Worm (Caenorhabditis elegans): Measurements from ENCODE around the gene str-260.

str-260 gene

DNA sequence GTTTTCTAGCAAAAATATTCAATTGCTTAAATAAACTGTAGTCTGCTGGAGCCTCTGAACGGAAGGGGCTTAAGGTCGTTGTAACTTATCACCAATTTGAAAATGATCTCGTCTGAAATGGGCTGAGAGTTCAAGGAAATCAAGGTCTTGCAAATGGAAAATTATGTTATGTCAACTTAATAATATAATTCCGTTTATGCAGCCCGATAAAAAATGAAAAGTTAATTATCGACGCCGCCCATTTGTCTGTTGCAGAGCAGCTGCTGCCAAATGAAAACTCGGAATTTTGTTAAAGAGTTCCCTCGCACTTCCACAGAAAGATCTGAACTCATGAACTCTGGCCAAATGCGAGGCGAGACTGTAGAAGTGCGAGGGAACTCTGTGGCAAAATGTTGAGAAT, 14.1 kb downstream of the str-260 start, which contains the start of gene srbc-67:
Gene srbc-67 (minus strand): TSS at position 101 of the 400 bp plus-strand sequence.
- TF ChIP-seq blmp-1 (tag; optimal IDR thresholded peaks at IDR 0.05) (no peak), pha-4 (tag; optimal IDR thresholded peaks at IDR 0.05) (no peak), ces-1 (GFP tag; optimal IDR thresholded peaks at IDR 0.05) (no peak), cnd-1 (tag; optimal IDR thresholded peaks at IDR 0.05) (no peak), snpc-4 (tag; optimal IDR thresholded peaks at IDR 0.05) (no peak), sptf-1 (tag; optimal IDR thresholded peaks at IDR 0.05) (no peak), ceh-83 (GFP tag; optimal IDR thresholded peaks at IDR 0.05) (no peak), hlh-1 (tag; optimal IDR thresholded peaks at IDR 0.05) (no peak), ceh-43 (GFP tag; optimal IDR thresholded peaks at IDR 0.05) (no peak), mep-1 (tag; optimal IDR thresholded peaks at IDR 0.05) (no peak), nhr-12 (tag; optimal IDR thresholded peaks at IDR 0.05) (no peak), unc-39 (tag; optimal IDR thresholded peaks at IDR 0.05) (no peak), drap-1 (GFP tag; optimal IDR thresholded peaks at IDR 0.05) (no peak), unc-120 (tag; optimal IDR thresholded peaks at IDR 0.05; ENCODE audit: poor library complexity, severe bottlenecking) (no peak), elt-1 (tag; optimal IDR thresholded peaks at IDR 0.05; ENCODE audit: borderline replicate concordance, insufficient read depth) (no peak)

DNA sequence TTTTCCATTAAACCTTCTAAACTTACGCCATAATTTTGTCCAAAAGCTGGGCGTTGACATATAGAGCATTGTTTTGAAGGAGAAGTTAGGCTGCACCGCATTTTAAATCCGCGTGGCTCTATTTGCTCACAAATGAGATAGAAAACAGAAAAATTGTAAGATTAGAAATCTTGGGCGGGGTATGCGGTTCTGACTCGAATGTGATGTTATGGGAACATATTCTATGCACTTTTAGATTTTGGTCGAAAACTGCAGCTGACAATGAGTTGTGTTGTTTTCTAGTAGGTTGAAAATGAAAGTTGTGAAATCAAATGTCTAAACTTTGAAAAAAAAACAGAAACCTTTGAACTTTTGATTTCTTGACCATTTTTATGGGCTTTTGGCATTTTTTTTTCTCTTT, 16.4 kb downstream of the str-260 start, which contains the start of gene nhr-222:
Gene nhr-222 (minus strand): TSS at position 101 of the 400 bp plus-strand sequence.
- TF ChIP-seq ceh-39 (tag; optimal IDR thresholded peaks at IDR 0.05) = no peak
- TF ChIP-seq cnd-1 (tag; optimal IDR thresholded peaks at IDR 0.05) = no peak
- TF ChIP-seq mls-2 (tag; optimal IDR thresholded peaks at IDR 0.05) = no peak
- TF ChIP-seq lsy-2 (tag; optimal IDR thresholded peaks at IDR 0.05) = no peak
- TF ChIP-seq lin-13 (tag; optimal IDR thresholded peaks at IDR 0.05) = no peak
- TF ChIP-seq nhr-237 (tag; optimal IDR thresholded peaks at IDR 0.05) = no peak
- no peak for TF ChIP-seq zip-8 (tag; optimal IDR thresholded peaks at IDR 0.05)
- TF ChIP-seq ces-1 (GFP tag; optimal IDR thresholded peaks at IDR 0.05) = no peak
- no peak for TF ChIP-seq nhr-2 (tag; optimal IDR thresholded peaks at IDR 0.05)

DNA sequence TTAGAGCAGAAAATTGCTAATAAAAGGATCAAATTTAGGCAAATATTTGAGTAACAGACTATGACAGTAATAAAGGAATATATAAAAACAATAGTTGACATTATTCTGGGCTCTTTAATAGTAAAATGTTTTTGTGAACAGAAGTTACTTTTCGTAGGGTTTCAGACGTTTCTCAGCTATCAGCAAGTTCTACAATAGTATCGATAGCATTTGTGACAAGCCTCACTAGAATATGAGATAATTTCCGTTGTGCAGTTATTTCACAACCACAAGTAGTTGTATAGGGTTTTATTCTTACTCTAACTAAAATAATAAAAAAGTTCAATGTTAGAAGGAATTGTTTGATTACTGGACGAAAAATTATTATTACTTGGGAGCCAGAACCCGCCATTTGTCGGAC, 19.5 kb downstream of the str-260 start, which contains the start of gene srbc-68:
Gene srbc-68 (minus strand): TSS at position 101 of the 400 bp plus-strand sequence.
- TF ChIP-seq pha-4 (tag; optimal IDR thresholded peaks at IDR 0.05) (no peak), ztf-11 (tag; optimal IDR thresholded peaks at IDR 0.05) (no peak), bed-3 (GFP tag; optimal IDR thresholded peaks at IDR 0.05) (no peak)

DNA sequence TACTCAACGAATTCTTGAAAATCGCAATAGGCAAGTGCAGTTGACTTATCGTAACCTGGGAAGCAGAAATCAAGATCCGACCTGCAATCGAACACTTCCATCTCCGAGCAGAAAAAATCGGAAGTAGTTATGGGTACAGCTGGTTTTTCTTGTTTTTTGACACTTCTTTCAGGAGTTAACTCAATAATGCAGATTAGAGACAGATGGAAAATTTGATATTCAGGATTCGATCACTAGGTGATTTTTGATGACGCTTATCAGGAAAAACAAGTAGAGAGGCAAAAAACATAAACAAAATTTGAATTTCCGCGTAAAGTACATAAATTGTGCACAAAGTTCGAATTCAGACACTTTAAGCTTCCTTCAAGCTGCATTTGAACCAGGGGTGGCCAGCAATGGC, 21.8 kb downstream of the str-260 start, which contains the start of gene srw-130:
Gene srw-130 (minus strand): TSS at position 101 of the 400 bp plus-strand sequence.
- no peak for TF ChIP-seq unc-39 (tag; optimal IDR thresholded peaks at IDR 0.05)
- TF ChIP-seq unc-120 (tag; optimal IDR thresholded peaks at IDR 0.05; ENCODE audit: poor library complexity, severe bottlenecking) = no peak
- TF ChIP-seq lsy-2 (tag; optimal IDR thresholded peaks at IDR 0.05) = no peak
- TF ChIP-seq nhr-28 (tag; optimal IDR thresholded peaks at IDR 0.05) = no peak
- TF ChIP-seq elt-1 (tag; optimal IDR thresholded peaks at IDR 0.05; ENCODE audit: borderline replicate concordance, insufficient read depth) = no peak
- TF ChIP-seq mls-2 (tag; optimal IDR thresholded peaks at IDR 0.05) = no peak
- no peak for TF ChIP-seq sem-2 (GFP tag; optimal IDR thresholded peaks at IDR 0.05)
- TF ChIP-seq snpc-4 (tag; optimal IDR thresholded peaks at IDR 0.05) = no peak
- no peak for TF ChIP-seq elt-3 (tag; optimal IDR thresholded peaks at IDR 0.05)
- no peak for TF ChIP-seq bed-3 (GFP tag; optimal IDR thresholded peaks at IDR 0.05)
- no peak for TF ChIP-seq ceh-43 (GFP tag; optimal IDR thresholded peaks at IDR 0.05)
- no peak for TF ChIP-seq tbx-8 (GFP tag; optimal IDR thresholded peaks at IDR 0.05)
- no peak for TF ChIP-seq ceh-83 (GFP tag; optimal IDR thresholded peaks at IDR 0.05)
- TF ChIP-seq drap-1 (GFP tag; optimal IDR thresholded peaks at IDR 0.05) = no peak
- no peak for TF ChIP-seq zip-8 (tag; optimal IDR thresholded peaks at IDR 0.05)

ce11 chrV:3549553-3549952, 22.6 kb downstream of the str-260 start, which contains the start of gene sri-21:
Gene sri-21 (plus strand): TSS chrV:3549853.
- no peak for TF ChIP-seq cnd-1 (tag; optimal IDR thresholded peaks at IDR 0.05)
- TF ChIP-seq nhr-12 (tag; optimal IDR thresholded peaks at IDR 0.05) = no peak
- no peak for TF ChIP-seq ceh-83 (GFP tag; optimal IDR thresholded peaks at IDR 0.05)
- TF ChIP-seq nhr-237 (tag; optimal IDR thresholded peaks at IDR 0.05) = no peak
- TF ChIP-seq ztf-11 (tag; optimal IDR thresholded peaks at IDR 0.05) = no peak
- no peak for TF ChIP-seq lin-13 (tag; optimal IDR thresholded peaks at IDR 0.05)

- TF ChIP-seq nhr-2 (tag; optimal IDR thresholded peaks at IDR 0.05) = no peak
Measured at ce11 chrV:3551765-3552164, 24.8 kb downstream of the str-260 start, which contains the start of gene grl-28. Gene grl-28 (minus strand): TSS chrV:3551865.

Measured in whole organism, mixed stage, embryonic.